Comparison of ENCODE assay signal across 4 fruit fly cellular contexts in genomic region chrX:15632669-15633068, dm6.
TF ChIP-seq lines count a peak whose summit lies in the region.

No protein-coding gene starts in this region.

- no peak for TF ChIP-seq CTCF in whole organism, embryonic (GFP tag; optimal IDR thresholded peaks at IDR 0.05; lab: Kevin White, UChicago)

TF ChIP-seq in whole organism, adult, 20 proteins besides CTCF, POLR2A, EP300 and RAD21:
- peak; percentile 45 for TF ChIP-seq CG7101 (tag; optimal IDR thresholded peaks at IDR 0.05; lab: Kevin White, UChicago)
- TF ChIP-seq CG14711 (tag; optimal IDR thresholded peaks at IDR 0.05; lab: Kevin White, UChicago) = peak; percentile 44
- no peak for TF ChIP-seq CG7045 (GFP tag; optimal IDR thresholded peaks at IDR 0.05; lab: Kevin White, UChicago)
- TF ChIP-seq CG33017 (tag; optimal IDR thresholded peaks at IDR 0.05; lab: Kevin White, UChicago) = peak; percentile 1

TF ChIP-seq in whole organism, embryonic, 481 proteins besides CTCF, POLR2A, EP300 and RAD21 (continues in another document):
- TF ChIP-seq C15 (GFP tag; IDR thresholded peaks at IDR 0.05; lab: Robert Waterston, UW) (no peak), pros (GFP tag; optimal IDR thresholded peaks at IDR 0.05; lab: Kevin White, UChicago) (no peak), CG6813 (GFP tag; optimal IDR thresholded peaks at IDR 0.05; lab: Kevin White, UChicago) (no peak), CHES-1-like (GFP tag; optimal IDR thresholded peaks at IDR 0.05; lab: Kevin White, UChicago) (no peak), PHDP (tag; optimal IDR thresholded peaks at IDR 0.05; lab: Kevin White, UChicago) (no peak), Hr39 (optimal IDR thresholded peaks at IDR 0.05; lab: Kevin White, UChicago) (no peak), CG11456 (GFP tag; IDR thresholded peaks at IDR 0.05; lab: Robert Waterston, UW) (no peak), CG17385 (GFP tag; optimal IDR thresholded peaks at IDR 0.05; lab: Kevin White, UChicago) (no peak), bbx (GFP tag; IDR thresholded peaks at IDR 0.05; lab: Robert Waterston, UW; ENCODE audit: partially characterized antibody) (no peak), CG1529 (GFP tag; optimal IDR thresholded peaks at IDR 0.05; lab: Kevin White, UChicago) (no peak), nerfin-1 (tag; optimal IDR thresholded peaks at IDR 0.05; lab: Kevin White, UChicago) (no peak), CG32767 (GFP tag; IDR thresholded peaks at IDR 0.05; lab: Robert Waterston, UW) (no peak), ase (GFP tag; IDR thresholded peaks at IDR 0.05; lab: Robert Waterston, UW) (no peak), Chrac-16 (GFP tag; optimal IDR thresholded peaks at IDR 0.05; lab: Kevin White, UChicago) (no peak), gem (tag; optimal IDR thresholded peaks at IDR 0.05; lab: Kevin White, UChicago) (peak; percentile 27), Trl (optimal IDR thresholded peaks at IDR 0.05; lab: Kevin White, UChicago) (no peak), Trl (GFP tag; optimal IDR thresholded peaks at IDR 0.05; lab: Kevin White, UChicago) (no peak), CrebB (tag; optimal IDR thresholded peaks at IDR 0.05; lab: Kevin White, UChicago) (no peak), ac (GFP tag; optimal IDR thresholded peaks at IDR 0.05; lab: Kevin White, UChicago) (no peak), Atf6 (GFP tag; IDR thresholded peaks at IDR 0.05; lab: Robert Waterston, UW) (no peak), CG4424 (GFP tag; optimal IDR thresholded peaks at IDR 0.05; lab: Kevin White, UChicago) (no peak), chinmo (GFP tag; IDR thresholded peaks at IDR 0.05; lab: Robert Waterston, UW; ENCODE audit: partially characterized antibody) (no peak), Rfx (GFP tag; IDR thresholded peaks at IDR 0.05; lab: Robert Waterston, UW) (no peak), zfh2 (GFP tag; optimal IDR thresholded peaks at IDR 0.05; lab: Kevin White, UChicago) (no peak), CG10147 (GFP tag; optimal IDR thresholded peaks at IDR 0.05; lab: Kevin White, UChicago) (no peak), CG33213 (GFP tag; optimal IDR thresholded peaks at IDR 0.05; lab: Kevin White, UChicago) (no peak), YL-1 (GFP tag; optimal IDR thresholded peaks at IDR 0.05; lab: Kevin White, UChicago) (no peak), Dref (GFP tag; IDR thresholded peaks at IDR 0.05; lab: Robert Waterston, UW) (no peak), Oli (tag; optimal IDR thresholded peaks at IDR 0.05; lab: Kevin White, UChicago) (peak; percentile 23), CG9876 (GFP tag; optimal IDR thresholded peaks at IDR 0.05; lab: Kevin White, UChicago) (no peak), CG14050 (GFP tag; IDR thresholded peaks at IDR 0.05; lab: Robert Waterston, UW) (no peak)

TF ChIP-seq in whole organism, prepupa, 60 proteins besides CTCF, POLR2A, EP300 and RAD21:
- TF ChIP-seq Eip93F (GFP tag; optimal IDR thresholded peaks at IDR 0.05; lab: Kevin White, UChicago) (no peak), CG31627 (GFP tag; optimal IDR thresholded peaks at IDR 0.05; lab: Kevin White, UChicago) (no peak), CG8319 (GFP tag; optimal IDR thresholded peaks at IDR 0.05; lab: Kevin White, UChicago) (no peak), spab (GFP tag; optimal IDR thresholded peaks at IDR 0.05; lab: Kevin White, UChicago) (no peak), CG6163 (GFP tag; IDR thresholded peaks at IDR 0.05; lab: Robert Waterston, UW) (0 out of 3 replicates have a peak, but pooled peaks have one; percentile 12), Eip78C (GFP tag; lab: Kevin White, UChicago) (peak; percentile 50), cyc (GFP tag; optimal IDR thresholded peaks at IDR 0.05; lab: Kevin White, UChicago) (no peak), CG11902 (GFP tag; optimal IDR thresholded peaks at IDR 0.05; lab: Kevin White, UChicago) (no peak), CG11294 (GFP tag; IDR thresholded peaks at IDR 0.05; lab: Robert Waterston, UW) (no peak), eg (GFP tag; IDR thresholded peaks at IDR 0.05; lab: Robert Waterston, UW) (peak; percentile 20; the same call in 1 of the 3 replicates), lz (GFP tag; optimal IDR thresholded peaks at IDR 0.05; lab: Kevin White, UChicago) (no peak), OdsH (GFP tag; optimal IDR thresholded peaks at IDR 0.05; lab: Kevin White, UChicago) (peak; percentile 1), pdm3 (GFP tag; optimal IDR thresholded peaks at IDR 0.05; lab: Kevin White, UChicago) (peak; percentile 11), Sox15 (GFP tag; optimal IDR thresholded peaks at IDR 0.05; lab: Kevin White, UChicago) (no peak), fkh (GFP tag; optimal IDR thresholded peaks at IDR 0.05; lab: Kevin White, UChicago) (no peak), CG32006 (GFP tag; optimal IDR thresholded peaks at IDR 0.05; lab: Kevin White, UChicago) (peak; percentile 33)
TF ChIP-seq in whole organism, prepupa: peak in this region for 6.

TF ChIP-seq in whole organism, pupa, 21 proteins besides CTCF, POLR2A, EP300 and RAD21:
- TF ChIP-seq CG8159 (tag; optimal IDR thresholded peaks at IDR 0.05; lab: Kevin White, UChicago) (no peak), CG14655 (GFP tag; optimal IDR thresholded peaks at IDR 0.05; lab: Kevin White, UChicago) (peak; percentile 1), Pif1A (GFP tag; optimal IDR thresholded peaks at IDR 0.05; lab: Kevin White, UChicago) (no peak)
